Worm (Caenorhabditis elegans) whole organism, late embryonic: ENCODE results near the gene eif-2Bepsilon.

Source experiments
- F13H6.1 ChIP-seq: sonication (generic microtip); optimal IDR thresholded peaks from 2 replicates; lab custom pipeline; 2016; ENCODE audit warnings: missing genetic modification characterization, missing compliant biosample characterization
- K09A11.1 ChIP-seq: sonication (generic microtip); optimal IDR thresholded peaks from 2 replicates; lab custom pipeline; 2017; ENCODE audit warnings: antibody characterized with exemption, mild to moderate bottlenecking, missing genetic modification characterization, missing compliant biosample characterization; ENCODE audit not compliant: insufficient read depth
- T23F11.4 ChIP-seq: fragments of 200-800 bp; sonication (Bioruptor generic); optimal IDR thresholded peaks from 2 replicates; lab custom pipeline; 2018; ENCODE audit warnings: mild to moderate bottlenecking, missing genetic modification characterization, missing compliant biosample characterization
- Y22D7AL.16 ChIP-seq: sonication (generic microtip); optimal IDR thresholded peaks from 2 replicates; lab custom pipeline; 2016; ENCODE audit warnings: missing genetic modification characterization, missing compliant biosample characterization
- ahr-1 ChIP-seq: sonication (generic microtip); optimal IDR thresholded peaks from 2 replicates; lab custom pipeline; 2016; ENCODE audit warnings: missing genetic modification characterization, missing compliant biosample characterization
- ama-1 ChIP-seq: fragments of 150-350 bp; optimal IDR thresholded peaks from 2 replicates; lab custom pipeline; 2014
- ceh-14 ChIP-seq: sonication (generic microtip); optimal IDR thresholded peaks from 2 replicates; lab custom pipeline; 2016; ENCODE audit warnings: missing genotype, missing genetic modification characterization, missing compliant biosample characterization
- ceh-30 ChIP-seq: fragments of 150-350 bp; optimal IDR thresholded peaks from 2 replicates; lab custom pipeline; 2014; ENCODE audit warnings: missing biosample characterization, missing genetic modification characterization
- ceh-9 ChIP-seq: sonication (generic microtip); optimal IDR thresholded peaks from 2 replicates; lab custom pipeline; 2016; ENCODE audit warnings: mild to moderate bottlenecking, missing genetic modification characterization, inconsistent platforms, missing compliant biosample characterization
- dmd-4 ChIP-seq: sonication (generic microtip); optimal IDR thresholded peaks from 2 replicates; lab custom pipeline; 2016; ENCODE audit warnings: borderline replicate concordance, missing genetic modification characterization, missing compliant biosample characterization
- dve-1 ChIP-seq: sonication (generic microtip); optimal IDR thresholded peaks from 2 replicates; lab custom pipeline; 2017; ENCODE audit warnings: antibody characterized with exemption, mild to moderate bottlenecking, missing genetic modification characterization, missing compliant biosample characterization
- elt-4 ChIP-seq: sonication (generic microtip); optimal IDR thresholded peaks from 2 replicates; lab custom pipeline; 2016; ENCODE audit warnings: missing genetic modification characterization, missing compliant biosample characterization
- ets-4 ChIP-seq: sonication (generic microtip); optimal IDR thresholded peaks from 2 replicates; lab custom pipeline; 2016; ENCODE audit warnings: missing genetic modification characterization, missing compliant biosample characterization
- fax-1 ChIP-seq: sonication (generic microtip); optimal IDR thresholded peaks from 2 replicates; lab custom pipeline; 2016; ENCODE audit warnings: missing genotype, missing genetic modification characterization, missing compliant biosample characterization
- hlh-13 ChIP-seq: fragments of 200-800 bp; sonication (Bioruptor generic); optimal IDR thresholded peaks from 2 replicates; lab custom pipeline; 2018; ENCODE audit warnings: mild to moderate bottlenecking, missing genetic modification characterization, missing compliant biosample characterization
- hlh-15 ChIP-seq: sonication (generic microtip); optimal IDR thresholded peaks from 2 replicates; lab custom pipeline; 2016; ENCODE audit warnings: missing genetic modification characterization, missing compliant biosample characterization
- hlh-30 ChIP-seq: sonication (generic microtip); optimal IDR thresholded peaks from 2 replicates; lab custom pipeline; 2017; ENCODE audit warnings: antibody characterized with exemption, missing genetic modification characterization, missing compliant biosample characterization; ENCODE audit not compliant: insufficient read depth
- hlh-8 ChIP-seq: sonication (generic microtip); optimal IDR thresholded peaks from 2 replicates; lab custom pipeline; 2016; ENCODE audit warnings: missing genotype, missing genetic modification characterization, missing compliant biosample characterization
- lim-6 ChIP-seq: sonication (generic microtip); optimal IDR thresholded peaks from 2 replicates; lab custom pipeline; 2016; ENCODE audit warnings: missing genetic modification characterization, missing compliant biosample characterization
- lin-11 ChIP-seq: fragments of 200-800 bp; sonication (Bioruptor generic); optimal IDR thresholded peaks from 2 replicates; lab custom pipeline; 2018; ENCODE audit warnings: mild to moderate bottlenecking, missing genetic modification characterization, missing compliant biosample characterization
- mec-3 ChIP-seq: sonication (generic microtip); optimal IDR thresholded peaks from 2 replicates; lab custom pipeline; 2016; ENCODE audit warnings: borderline replicate concordance, missing genetic modification characterization, missing compliant biosample characterization
- pag-3 ChIP-seq: sonication (generic microtip); optimal IDR thresholded peaks from 2 replicates; lab custom pipeline; 2016; ENCODE audit warnings: missing compliant biosample characterization, missing genetic modification characterization, borderline replicate concordance
- pax-1 ChIP-seq: fragments of 150-350 bp; optimal IDR thresholded peaks from 2 replicates; lab custom pipeline; 2014; ENCODE audit warnings: missing biosample characterization, missing genetic modification characterization
- pha-4 ChIP-seq: fragments of 150-350 bp; optimal IDR thresholded peaks from 2 replicates; lab custom pipeline; 2018; ENCODE audit warnings: missing biosample characterization, missing genetic modification reagents, missing genetic modification characterization
- ref-2 ChIP-seq: sonication (generic microtip); optimal IDR thresholded peaks from 2 replicates; lab custom pipeline; 2016; ENCODE audit warnings: missing genetic modification characterization, missing compliant biosample characterization
- sox-2 ChIP-seq: fragments of 200-800 bp; sonication (Bioruptor generic); IDR thresholded peaks from 2 replicates; pipeline ENCODE4 v1.3.6; 2022; ENCODE audit warnings: missing genetic modification reagents, missing genetic modification characterization, missing compliant biosample characterization
- syd-9 ChIP-seq: sonication (generic microtip); optimal IDR thresholded peaks from 2 replicates; lab custom pipeline; 2016; ENCODE audit warnings: mild to moderate bottlenecking, missing genetic modification characterization, moderate library complexity, missing compliant biosample characterization
- tbx-7 ChIP-seq: sonication (generic microtip); optimal IDR thresholded peaks from 2 replicates; lab custom pipeline; 2016; ENCODE audit warnings: missing genotype, missing genetic modification characterization, missing compliant biosample characterization
- unc-42 ChIP-seq: sonication (generic microtip); optimal IDR thresholded peaks from 2 replicates; lab custom pipeline; 2016; ENCODE audit warnings: missing genotype, missing genetic modification characterization, missing compliant biosample characterization
- unc-55 ChIP-seq: sonication (generic microtip); optimal IDR thresholded peaks from 2 replicates; lab custom pipeline; 2017; ENCODE audit warnings: missing biosample characterization, missing genetic modification reagents, missing genetic modification characterization
- zip-5 ChIP-seq: sonication (generic microtip); optimal IDR thresholded peaks from 2 replicates; lab custom pipeline; 2016; ENCODE audit warnings: missing genetic modification characterization, missing compliant biosample characterization
- ztf-16 ChIP-seq: sonication (generic microtip); optimal IDR thresholded peaks from 2 replicates; lab custom pipeline; 2017; ENCODE audit warnings: missing genetic modification characterization, missing compliant biosample characterization

Gene eif-2Bepsilon

ce11 chrII:8646437-8646836, 15.2 kb upstream of the eif-2Bepsilon start:
- TF ChIP-seq sox-2 (GFP tag; lab: Robert Waterston, UW) = no peak
- TF ChIP-seq zip-5 (tag; lab: Kevin White, UChicago) = no peak
- TF ChIP-seq lin-11 (tag; lab: Kevin White, UChicago) = no peak
- TF ChIP-seq Y22D7AL.16 (tag; lab: Kevin White, UChicago) = no peak

ce11 chrII:8648843-8649242, 12.8 kb upstream of the eif-2Bepsilon start:
- TF ChIP-seq dmd-4 (tag; lab: Kevin White, UChicago) (no peak), fax-1 (no peak), ref-2 (tag; lab: Kevin White, UChicago) (no peak), dve-1 (tag; lab: Kevin White, UChicago) (no peak), elt-4 (tag; lab: Kevin White, UChicago) (no peak)

- no peak for TF ChIP-seq pha-4
- TF ChIP-seq hlh-30 (tag; lab: Kevin White, UChicago) = peak; percentile 45
- TF ChIP-seq hlh-15 = no peak
- TF ChIP-seq pag-3 (tag; lab: Kevin White, UChicago) = no peak
- no peak for TF ChIP-seq sox-2 (GFP tag; lab: Robert Waterston, UW)
- no peak for TF ChIP-seq tbx-7 (tag; lab: Kevin White, UChicago)
- TF ChIP-seq, all 69 proteins: peak for 1
Observed at ce11 chrII:8650644-8651159, 11.0 kb upstream of the eif-2Bepsilon start, which contains the start of gene pyr-1. Gene pyr-1 (plus strand): TSS chrII:8651109.

- TF ChIP-seq syd-9 (tag; lab: Kevin White, UChicago) (no peak), ref-2 (tag; lab: Kevin White, UChicago) (no peak), hlh-8 (tag; lab: Kevin White, UChicago) (no peak), K09A11.1 (tag; lab: Kevin White, UChicago) (no peak), hlh-13 (GFP tag; lab: Kevin White, UChicago) (no peak), ceh-9 (no peak), unc-55 (GFP tag; lab: Kevin White, UChicago) (no peak), ceh-30 (no peak), unc-42 (tag; lab: Kevin White, UChicago) (no peak), tbx-7 (tag; lab: Kevin White, UChicago) (no peak), ama-1 (lab: Kevin White, UChicago) (no peak), lim-6 (tag; lab: Kevin White, UChicago) (no peak)
Observed at ce11 chrII:8658835-8659234, 2.8 kb upstream of the eif-2Bepsilon start, which contains the start of gene atg-10. Gene atg-10 (plus strand): TSS chrII:8659135.

- TF ChIP-seq T23F11.4 (GFP tag; lab: Kevin White, UChicago) = no peak
- TF ChIP-seq Y22D7AL.16 (tag; lab: Kevin White, UChicago) = no peak
- no peak for TF ChIP-seq mec-3 (tag; lab: Kevin White, UChicago)
- no peak for TF ChIP-seq fax-1
- TF ChIP-seq pax-1 (tag; lab: Kevin White, UChicago) = no peak
- no peak for TF ChIP-seq ztf-16 (tag; lab: Kevin White, UChicago)
- TF ChIP-seq zip-5 (tag; lab: Kevin White, UChicago) = no peak
- TF ChIP-seq F13H6.1 (tag; lab: Kevin White, UChicago) = no peak
- no peak for TF ChIP-seq ahr-1 (tag; lab: Kevin White, UChicago)
- no peak for TF ChIP-seq hlh-15
- TF ChIP-seq ceh-9 = no peak
- no peak for TF ChIP-seq ceh-14 (tag; lab: Kevin White, UChicago)
- no peak for TF ChIP-seq unc-55 (GFP tag; lab: Kevin White, UChicago)
- TF ChIP-seq ets-4 (tag; lab: Kevin White, UChicago) = no peak
Observed at ce11 chrII:8664533-8664932, 2.9 kb downstream of the eif-2Bepsilon start, which contains the start of gene etc-1. Gene etc-1 (plus strand): TSS chrII:8664833.
